Fruit fly (Drosophila melanogaster) whole organism, wandering third instar larva: ENCODE results near the gene TBC1D5.

Experiments used
- Abd-B ChIP-seq: fragments of >200 bp; optimal IDR thresholded peaks from 2 replicates; lab custom pipeline; 2017; ENCODE audit warnings: missing biosample characterization, missing genetic modification characterization
- CrebA ChIP-seq: fragments of 200-800 bp; sonication (Bioruptor generic); optimal IDR thresholded peaks from 2 replicates; lab custom pipeline; 2016; ENCODE audit warnings: missing biosample characterization, mild to moderate bottlenecking, missing genetic modification characterization, borderline replicate concordance
- Dfd ChIP-seq: fragments of >200 bp; optimal IDR thresholded peaks from 2 replicates; lab custom pipeline; 2017; ENCODE audit warnings: missing biosample characterization, missing genetic modification characterization
- OdsH ChIP-seq: fragments of 200-800 bp; sonication (Bioruptor generic); optimal IDR thresholded peaks from 2 replicates; lab custom pipeline; 2016; ENCODE audit warnings: missing biosample characterization, mild to moderate bottlenecking, missing genetic modification characterization
- dsf ChIP-seq: sonication (Bioruptor generic); optimal IDR thresholded peaks from 2 replicates; lab custom pipeline; 2016; ENCODE audit warnings: missing biosample characterization, missing genetic modification characterization, borderline replicate concordance
- ey ChIP-seq: fragments of 200-800 bp; sonication (Bioruptor generic); optimal IDR thresholded peaks from 2 replicates; lab custom pipeline; 2016; ENCODE audit warnings: missing biosample characterization, missing genetic modification characterization
- h ChIP-seq: fragments of 200-800 bp; sonication (Bioruptor generic); optimal IDR thresholded peaks from 3 replicates; lab custom pipeline; 2016; ENCODE audit warnings: missing biosample characterization, mild to moderate bottlenecking, missing genetic modification characterization
- jim ChIP-seq: fragments of 175-275, 200-325 bp; sonication (Bioruptor generic); optimal IDR thresholded peaks from 2 replicates; lab custom pipeline; 2016; ENCODE audit warnings: missing biosample characterization, mild to moderate bottlenecking, missing genetic modification characterization
- pan ChIP-seq: fragments of >200 bp; optimal IDR thresholded peaks from 2 replicates; lab custom pipeline; 2017

- TF ChIP-seq OdsH (GFP tag; lab: Kevin White, UChicago) (no peak), h (GFP tag; lab: Kevin White, UChicago) (no peak), pan (lab: Kevin White, UChicago) (no peak), jim (GFP tag; lab: Kevin White, UChicago) (no peak), CrebA (no peak), dsf (GFP tag; lab: Kevin White, UChicago) (no peak), ey (GFP tag; lab: Kevin White, UChicago) (no peak), Dfd (GFP tag; lab: Kevin White, UChicago) (no peak), Abd-B (GFP tag; lab: Kevin White, UChicago) (no peak)
These were observed 17.0 kb upstream of the TBC1D5 start, which contains the start of gene apn for dm6 chr3R:13288763-13289312.
